Fruit fly (Drosophila melanogaster) whole organism, embryonic: ENCODE results near the gene CG7101.

Source experiments
- Bgb ChIP-seq: fragments of 200-800 bp; sonication (Bioruptor generic); IDR thresholded peaks from 2 replicates; pipeline ENCODE4 v1.3.6; 2022; ENCODE audit warnings: missing biosample characterization, missing genetic modification characterization; ENCODE audit not compliant: partially characterized antibody
- CG10462 ChIP-seq: fragments of 200-800 bp; sonication (Bioruptor generic); optimal IDR thresholded peaks from 2 replicates; lab custom pipeline; 2016; ENCODE audit warnings: missing biosample characterization, missing genetic modification characterization
- CG11093 ChIP-seq: fragments of 200-800 bp; sonication (Bioruptor generic); IDR thresholded peaks from 3 replicates; pipeline ENCODE4 v1.3.6; 2022; ENCODE audit warnings: missing biosample characterization, missing genetic modification characterization
- CG11247 ChIP-seq: fragments of 200-800 bp; sonication (Bioruptor generic); IDR thresholded peaks from 2 replicates; pipeline ENCODE4 v1.3.6; 2022; ENCODE audit warnings: missing biosample characterization, missing genetic modification characterization
- CG14050 ChIP-seq: fragments of 200-800 bp; sonication (Bioruptor generic); IDR thresholded peaks from 3 replicates; pipeline ENCODE4 v1.3.6; 2022; ENCODE audit warnings: missing biosample characterization, missing genetic modification characterization
- CG14441 ChIP-seq: fragments of 200-800 bp; sonication (Bioruptor generic); IDR thresholded peaks from 2 replicates; pipeline ENCODE4 v1.3.6; 2022; ENCODE audit warnings: missing biosample characterization, missing genetic modification characterization
- CG14860 ChIP-seq: fragments of 200-800 bp; sonication (Bioruptor generic); IDR thresholded peaks from 3 replicates; pipeline ENCODE4 v1.3.6; 2022; ENCODE audit warnings: missing biosample characterization, missing genetic modification characterization; ENCODE audit not compliant: partially characterized antibody
- CG1647 ChIP-seq: fragments of 200-800 bp; sonication (Bioruptor generic); optimal IDR thresholded peaks from 3 replicates; lab custom pipeline; 2016; ENCODE audit warnings: missing biosample characterization, missing genetic modification characterization
- CG16815 ChIP-seq: fragments of 200-800 bp; sonication (Bioruptor generic); optimal IDR thresholded peaks from 3 replicates; lab custom pipeline; 2017; ENCODE audit warnings: missing biosample characterization, mild to moderate bottlenecking, missing genetic modification characterization
- CG1832 ChIP-seq: fragments of 200-800 bp; sonication (Bioruptor generic); optimal IDR thresholded peaks from 2 replicates; lab custom pipeline; 2017; ENCODE audit warnings: missing biosample characterization, mild to moderate bottlenecking, missing genetic modification characterization, inconsistent platforms
- CG2678 ChIP-seq: fragments of 200-800 bp; sonication (Bioruptor generic); optimal IDR thresholded peaks from 3 replicates; lab custom pipeline; 2019; ENCODE audit warnings: missing biosample characterization, mild to moderate bottlenecking, missing genetic modification characterization, moderate library complexity
- CG5180 ChIP-seq: fragments of 200-800 bp; sonication (Bioruptor generic); optimal IDR thresholded peaks from 3 replicates; lab custom pipeline; 2017; ENCODE audit warnings: missing biosample characterization, missing genetic modification characterization, mild to moderate bottlenecking, moderate library complexity, missing genetic modification reagents
- CG6765 ChIP-seq: fragments of 200-800 bp; sonication (Bioruptor generic); optimal IDR thresholded peaks from 3 replicates; lab custom pipeline; 2017; ENCODE audit warnings: missing biosample characterization, mild to moderate bottlenecking, missing genetic modification characterization
- CG7357 ChIP-seq: fragments of 200-800 bp; sonication (Bioruptor generic); IDR thresholded peaks from 3 replicates; pipeline ENCODE4 v1.3.6; 2022; ENCODE audit warnings: missing biosample characterization, missing genetic modification characterization
- CG7963 ChIP-seq: fragments of 200-800 bp; sonication (Bioruptor generic); IDR thresholded peaks from 3 replicates; pipeline ENCODE4 v1.3.6; 2022; ENCODE audit warnings: missing biosample characterization, missing genetic modification characterization; ENCODE audit not compliant: partially characterized antibody
- Drgx ChIP-seq: fragments of 200-800 bp; sonication (Bioruptor generic); IDR thresholded peaks from 2 replicates; pipeline ENCODE4 v1.3.6; 2022; ENCODE audit warnings: missing biosample characterization, missing genetic modification characterization
- E2f1 ChIP-seq: fragments of 200-800 bp; sonication (Bioruptor generic); IDR thresholded peaks from 2 replicates; pipeline ENCODE4 v1.3.6; 2022; ENCODE audit warnings: missing biosample characterization, missing genetic modification characterization
- H2.0 ChIP-seq: fragments of 200-800 bp; sonication (Bioruptor generic); IDR thresholded peaks from 2 replicates; pipeline ENCODE4 v1.3.6; 2022; ENCODE audit warnings: missing biosample characterization, missing genetic modification characterization
- Hand ChIP-seq: fragments of 200-800 bp; sonication (Bioruptor generic); optimal IDR thresholded peaks from 2 replicates; lab custom pipeline; 2017; ENCODE audit warnings: mild to moderate bottlenecking, missing biosample characterization, missing genetic modification reagents, missing genetic modification characterization
- Hsf ChIP-seq: fragments of 200-800 bp; sonication (Bioruptor generic); optimal IDR thresholded peaks from 3 replicates; lab custom pipeline; 2016; ENCODE audit warnings: missing biosample characterization, missing genetic modification characterization
- PHDP ChIP-seq: fragments of 200-800 bp; sonication (Bioruptor generic); optimal IDR thresholded peaks from 3 replicates; lab custom pipeline; 2018; ENCODE audit warnings: missing biosample characterization, mild to moderate bottlenecking, missing genetic modification characterization, moderate library complexity
- Trl ChIP-seq, 3 experiments: fragments of >200 bp in 2 of 3; fragments of 200-800 bp in 1 of 3; sonication (Bioruptor generic) in 1 of 3; optimal IDR thresholded peaks; 2 replicates in 1 of 3; 3 replicates in 2 of 3; lab custom pipeline; 2016 to 2017; ENCODE audit warnings: missing biosample characterization in 1 of 3, missing genetic modification characterization in 1 of 3
- ara ChIP-seq: fragments of 200-800 bp; sonication (Bioruptor generic); IDR thresholded peaks from 2 replicates; pipeline ENCODE4 v1.3.6; 2022; ENCODE audit warnings: missing biosample characterization, missing genetic modification characterization
- az2 ChIP-seq: fragments of 200-800 bp; sonication (Bioruptor generic); optimal IDR thresholded peaks from 3 replicates; lab custom pipeline; 2016; ENCODE audit warnings: missing biosample characterization, missing genetic modification characterization
- crc ChIP-seq: fragments of 200-800 bp; sonication (Bioruptor generic); optimal IDR thresholded peaks from 2 replicates; lab custom pipeline; 2016; ENCODE audit warnings: missing biosample characterization, missing genetic modification characterization
- danr ChIP-seq: fragments of 200-800 bp; sonication (Bioruptor generic); IDR thresholded peaks from 2 replicates; pipeline ENCODE4 v1.3.6; 2022; ENCODE audit warnings: missing biosample characterization, missing genetic modification characterization
- dimm ChIP-seq: fragments of 200-800 bp; sonication (Bioruptor generic); IDR thresholded peaks from 2 replicates; pipeline ENCODE4 v1.3.6; 2022; ENCODE audit warnings: missing biosample characterization, missing genetic modification characterization
- dm ChIP-seq: fragments of 200-800 bp; sonication (Bioruptor generic); optimal IDR thresholded peaks from 3 replicates; lab custom pipeline; 2016; ENCODE audit warnings: missing biosample characterization, missing genetic modification characterization
- dpn ChIP-seq, 2 experiments: fragments of 200-800 bp; sonication (Bioruptor generic); optimal IDR thresholded peaks; 3 replicates each; lab custom pipeline; 2016; ENCODE audit warnings: missing biosample characterization in 2 of 2, missing genetic modification characterization in 2 of 2
- dysf ChIP-seq: fragments of 200-800 bp; sonication (Bioruptor generic); IDR thresholded peaks from 3 replicates; pipeline ENCODE4 v1.3.6; 2022; ENCODE audit warnings: missing biosample characterization, missing genetic modification characterization
- ems ChIP-seq: fragments of 200-800 bp; sonication (Bioruptor generic); optimal IDR thresholded peaks from 3 replicates; lab custom pipeline; 2016; ENCODE audit warnings: missing biosample characterization, missing genetic modification characterization
- eyg ChIP-seq: fragments of 200-800 bp; sonication (Bioruptor generic); optimal IDR thresholded peaks from 3 replicates; lab custom pipeline; 2016; ENCODE audit warnings: missing biosample characterization, missing genetic modification characterization
- fd3F ChIP-seq: fragments of 200-800 bp; sonication (Bioruptor generic); optimal IDR thresholded peaks from 2 replicates; lab custom pipeline; 2018; ENCODE audit warnings: missing biosample characterization, mild to moderate bottlenecking, missing genetic modification characterization, moderate library complexity
- gem ChIP-seq: fragments of 200-800 bp; sonication (Bioruptor generic); optimal IDR thresholded peaks from 2 replicates; lab custom pipeline; 2019; ENCODE audit warnings: missing biosample characterization, mild to moderate bottlenecking, missing genetic modification characterization, moderate library complexity
- hbn ChIP-seq: fragments of 200-800 bp; sonication (Bioruptor generic); IDR thresholded peaks from 2 replicates; pipeline ENCODE4 v1.3.6; 2022; ENCODE audit warnings: missing biosample characterization, missing genetic modification characterization; ENCODE audit not compliant: partially characterized antibody
- her ChIP-seq: fragments of 200-800 bp; sonication (Bioruptor generic); optimal IDR thresholded peaks from 2 replicates; lab custom pipeline; 2016; ENCODE audit warnings: missing biosample characterization, missing genetic modification characterization
- lmd ChIP-seq: fragments of 200-800 bp; sonication (Bioruptor generic); IDR thresholded peaks from 2 replicates; pipeline ENCODE4 v1.3.6; 2022; ENCODE audit warnings: missing biosample characterization, missing genetic modification characterization
- mirr ChIP-seq: fragments of 200-800 bp; sonication (Bioruptor generic); optimal IDR thresholded peaks from 3 replicates; lab custom pipeline; 2018; ENCODE audit warnings: missing biosample characterization, mild to moderate bottlenecking, missing genetic modification characterization
- onecut ChIP-seq: fragments of 200-800 bp; sonication (Bioruptor generic); IDR thresholded peaks from 2 replicates; pipeline ENCODE4 v1.3.6; 2022; ENCODE audit warnings: missing biosample characterization, missing genetic modification characterization
- pan ChIP-seq, 4 experiments: fragments of >200 bp in 3 of 4; fragments of 200-800 bp in 1 of 4; sonication (Bioruptor generic) in 1 of 4; optimal IDR thresholded peaks in 3 of 4; IDR thresholded peaks in 1 of 4; 2 replicates each; pipeline versions ENCODE4 v1.3.6 to Lab custom; 2017 to 2022; ENCODE audit warnings: missing biosample characterization in 2 of 4, missing genetic modification characterization in 2 of 4, mixed read lengths in 1 of 4
- rib ChIP-seq: fragments of 200-800 bp; sonication (Bioruptor generic); IDR thresholded peaks from 2 replicates; pipeline ENCODE4 v1.3.6; 2022; ENCODE audit warnings: missing biosample characterization, missing genetic modification characterization
- run ChIP-seq: fragments of 200-800 bp; sonication (Bioruptor generic); optimal IDR thresholded peaks from 3 replicates; lab custom pipeline; 2018; ENCODE audit warnings: missing biosample characterization, mild to moderate bottlenecking, missing genetic modification characterization
- salm ChIP-seq: fragments of 200-800 bp; sonication (Bioruptor generic); optimal IDR thresholded peaks from 2 replicates; lab custom pipeline; 2018; ENCODE audit warnings: missing biosample characterization, mild to moderate bottlenecking, missing genetic modification characterization
- sens ChIP-seq: fragments of 200-800 bp; sonication (Bioruptor generic); peaks from one replicate; lab custom pipeline; 2016; ENCODE audit warnings: missing biosample characterization, missing genetic modification characterization
- slbo ChIP-seq: fragments of 200-800 bp; sonication (Bioruptor generic); IDR thresholded peaks from 2 replicates; pipeline ENCODE4 v1.3.6; 2022; ENCODE audit warnings: missing biosample characterization, missing genetic modification characterization
- vfl ChIP-seq: fragments of 200-800 bp; sonication (Bioruptor generic); optimal IDR thresholded peaks from 2 replicates; lab custom pipeline; 2016; ENCODE audit warnings: missing biosample characterization, missing genetic modification characterization
- wek ChIP-seq: fragments of 200-800 bp; sonication (Bioruptor generic); optimal IDR thresholded peaks from 3 replicates; lab custom pipeline; 2018; ENCODE audit warnings: missing biosample characterization, mild to moderate bottlenecking, missing genetic modification characterization, moderate library complexity
- zen ChIP-seq: fragments of 200-800 bp; sonication (Bioruptor generic); optimal IDR thresholded peaks from 3 replicates; lab custom pipeline; 2018; ENCODE audit warnings: missing biosample characterization, mild to moderate bottlenecking, missing genetic modification characterization, moderate library complexity

The CG7101 gene

dm6 chrX:18843229-18844033, 13.0 kb downstream of the CG7101 start, which contains the start of gene htk (continued):
- no peak for TF ChIP-seq wek
- TF ChIP-seq zen (tag; lab: Kevin White, UChicago), result peak; percentile 72
- TF ChIP-seq PHDP (tag; lab: Kevin White, UChicago), result peak; percentile 44
- TF ChIP-seq danr (GFP tag; lab: Robert Waterston, UW), result no peak
- TF ChIP-seq Bgb (GFP tag; lab: Robert Waterston, UW), result peak; percentile 96
- TF ChIP-seq her (GFP tag; lab: Kevin White, UChicago), result peak; percentile 77
- peak; percentile 18 for TF ChIP-seq vfl (GFP tag; lab: Kevin White, UChicago)
- peak; percentile 83 for TF ChIP-seq CG7963 (GFP tag; lab: Robert Waterston, UW)
- no peak for TF ChIP-seq run
- peak; percentile 75 to 81 for TF ChIP-seq dpn (GFP tag; optimal IDR thresholded peaks at IDR 0.05; lab: Kevin White, UChicago)
- TF ChIP-seq crc (GFP tag; lab: Kevin White, UChicago), result no peak
- peak; percentile 21 for TF ChIP-seq ems (GFP tag; lab: Kevin White, UChicago)
- TF ChIP-seq Hand (GFP tag; lab: Kevin White, UChicago), result no peak
- peak; percentile 75 for TF ChIP-seq CG14860
- TF ChIP-seq dysf (GFP tag; lab: Robert Waterston, UW), result peak; percentile 76
- TF ChIP-seq CG14050 (GFP tag; lab: Robert Waterston, UW), result no peak
- peak; percentile 22 for TF ChIP-seq CG16815 (GFP tag; lab: Kevin White, UChicago)
- TF ChIP-seq CG6765, result no peak
- TF ChIP-seq CG11247 (GFP tag; lab: Robert Waterston, UW), result peak; percentile 77
- TF ChIP-seq Hsf (GFP tag; lab: Kevin White, UChicago), result peak; percentile 79
- 0 out of 2 replicates have a peak, but pooled peaks have one; percentile 29 for TF ChIP-seq Drgx (GFP tag; lab: Robert Waterston, UW)
- no peak; the same call in 1 of the 2 replicates for TF ChIP-seq H2.0 (GFP tag; lab: Robert Waterston, UW)
- TF ChIP-seq fd3F (GFP tag; lab: Kevin White, UChicago), result peak; percentile 14
- TF ChIP-seq dimm (GFP tag; lab: Robert Waterston, UW), result 0 out of 2 replicates have a peak, but pooled peaks have one; percentile 15
- peak; percentile 80 for TF ChIP-seq hbn (GFP tag; lab: Robert Waterston, UW)
- TF ChIP-seq E2f1 (GFP tag; lab: Robert Waterston, UW), result peak; percentile 79
- peak; percentile 52 for TF ChIP-seq CG14441 (GFP tag; lab: Robert Waterston, UW)
- TF ChIP-seq dm (GFP tag; lab: Kevin White, UChicago), result peak; percentile 52
- no peak for TF ChIP-seq rib (GFP tag; lab: Robert Waterston, UW)
- no peak for TF ChIP-seq CG5180 (GFP tag; lab: Kevin White, UChicago)
- peak; percentile 2 for TF ChIP-seq CG1647 (GFP tag; lab: Kevin White, UChicago)
- peak; percentile 76 for TF ChIP-seq az2 (GFP tag; lab: Kevin White, UChicago)
- 0 out of 2 replicates have a peak, but pooled peaks have one; percentile 31 for TF ChIP-seq ara (GFP tag; lab: Robert Waterston, UW)
- peak; percentile 12 for TF ChIP-seq CG10462 (GFP tag; lab: Kevin White, UChicago)
- TF ChIP-seq CG11093, result 0 out of 3 replicates have a peak, but pooled peaks have one; percentile 33
- TF ChIP-seq pan (optimal IDR thresholded peaks at IDR 0.05; lab: Kevin White, UChicago), result no peak
- no peak for TF ChIP-seq pan (GFP tag; optimal IDR thresholded peaks at IDR 0.05 in 1 of 2, IDR thresholded peaks at IDR 0.05 in 1 of 2)
- no peak for TF ChIP-seq CG7357 (GFP tag; lab: Robert Waterston, UW)
- TF ChIP-seq mirr, result peak; percentile 40
- peak; percentile 37 for TF ChIP-seq CG2678
- peak; percentile 81 for TF ChIP-seq slbo
- TF ChIP-seq CG1832 (GFP tag; lab: Kevin White, UChicago), result no peak
- TF ChIP-seq salm (tag; lab: Kevin White, UChicago), result no peak
- TF ChIP-seq Trl (optimal IDR thresholded peaks at IDR 0.05; lab: Kevin White, UChicago), result no peak
- peak; percentile 80 for TF ChIP-seq Trl (GFP tag; optimal IDR thresholded peaks at IDR 0.05; lab: Kevin White, UChicago)
- peak; percentile 77 for TF ChIP-seq lmd (GFP tag; lab: Robert Waterston, UW)
- TF ChIP-seq sens (GFP tag; lab: Kevin White, UChicago), result peak; percentile 81
- peak; percentile 44 for TF ChIP-seq eyg (GFP tag; lab: Kevin White, UChicago)
- TF ChIP-seq onecut (GFP tag; lab: Robert Waterston, UW), result peak; percentile 71
- TF ChIP-seq gem, result peak; percentile 60
